Worm (Caenorhabditis elegans) whole organism, L4/young adult: ENCODE measurements around the gene D1086.11.

Experiments
- W03F9.2 ChIP-seq: fragments of 150-350 bp; optimal IDR thresholded peaks from 2 replicates; lab custom pipeline; 2014; ENCODE audit warnings: missing biosample characterization, missing genetic modification characterization
- dao-5 ChIP-seq: sonication (generic microtip); optimal IDR thresholded peaks from 2 replicates; lab custom pipeline; 2016; ENCODE audit warnings: missing genotype, missing genetic modification characterization, moderate library complexity, missing compliant biosample characterization
- him-1 ChIP-seq: sonication (generic microtip); optimal IDR thresholded peaks from 2 replicates; lab custom pipeline; 2016; ENCODE audit warnings: missing genotype, missing genetic modification reagents, missing genetic modification characterization, missing compliant biosample characterization

DNA sequence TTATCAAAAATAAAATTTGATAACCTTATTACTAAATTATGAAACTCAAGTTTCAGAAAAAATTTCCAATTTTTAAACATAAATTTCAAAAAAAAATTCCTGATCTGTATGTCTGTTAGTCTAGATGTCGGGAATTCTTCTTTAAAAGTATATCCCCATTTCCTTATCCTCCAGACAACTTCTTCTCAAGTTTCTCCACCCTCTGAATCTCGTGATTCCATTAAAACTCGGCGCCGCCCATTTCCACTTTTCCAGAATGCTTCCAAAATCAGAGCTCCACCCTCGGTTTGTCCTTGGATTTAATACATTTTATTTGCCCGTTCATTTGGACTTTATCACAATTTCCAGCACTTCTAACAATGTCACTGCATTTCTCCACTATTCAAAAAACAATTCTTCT is 40.6 kb upstream of the D1086.11 start, which contains the start of gene ins-10:
- TF ChIP-seq dao-5 (tag; lab: Kevin White, UChicago) (no peak), W03F9.2 (tag; lab: Kevin White, UChicago) (no peak), him-1 (tag; lab: Kevin White, UChicago) (no peak)
